Worm (Caenorhabditis elegans) whole organism, young adult: ENCODE measurements around the gene nfki-1.

Source experiments
- C06A6.2 ChIP-seq: fragments of 200-800 bp; sonication (Bioruptor generic); conservative IDR thresholded peaks from 2 replicates; pipeline ENCODE4 v1.3.6; 2022; ENCODE audit warnings: missing genetic modification characterization, missing compliant biosample characterization
- Y95B8A.8 ChIP-seq: fragments of 200-800 bp; sonication (Bioruptor generic); IDR thresholded peaks from 2 replicates; pipeline ENCODE4 v1.3.6; 2022; ENCODE audit warnings: missing genetic modification reagents, missing genetic modification characterization, missing compliant biosample characterization
- attf-5 ChIP-seq: fragments of 200-800 bp; sonication (Bioruptor generic); optimal IDR thresholded peaks from 2 replicates; lab custom pipeline; 2018; ENCODE audit warnings: mild to moderate bottlenecking, missing genetic modification characterization, missing compliant biosample characterization

DNA sequence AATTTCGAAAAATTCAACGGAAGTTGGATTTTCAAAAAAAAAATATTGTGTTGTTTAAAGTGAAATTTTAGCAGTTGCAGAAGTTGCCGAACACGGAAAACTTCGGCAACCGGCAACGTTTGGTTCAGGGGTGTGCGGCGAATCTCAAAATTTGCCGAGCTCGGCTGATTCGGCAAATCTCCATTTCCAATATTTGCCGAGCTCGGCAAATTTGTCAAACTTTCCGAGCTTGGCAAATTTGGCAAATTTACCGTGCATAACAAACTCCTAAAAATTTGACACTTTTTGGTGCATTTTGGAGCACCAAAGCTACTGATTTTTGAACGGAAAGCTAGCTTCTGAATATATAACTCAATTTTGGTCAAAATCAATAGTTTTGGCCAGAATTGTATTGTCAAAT, 33.8 kb upstream of the nfki-1 start:
- no peak for TF ChIP-seq attf-5 (GFP tag; lab: Kevin White, UChicago)
- no peak for TF ChIP-seq Y95B8A.8 (GFP tag; lab: Robert Waterston, UW)
- TF ChIP-seq C06A6.2 (GFP tag; lab: Robert Waterston, UW), result no peak
